Worm (Caenorhabditis elegans) whole organism, early embryonic: Measurements from ENCODE around the gene Y39B6A.7.

Experiments
- B0310.2 ChIP-seq: sonication (generic microtip); optimal IDR thresholded peaks from 2 replicates; lab custom pipeline; 2016; ENCODE audit warnings: mild to moderate bottlenecking, missing genetic modification characterization, missing compliant biosample characterization
- F13C5.2 ChIP-seq: sonication (generic microtip); optimal IDR thresholded peaks from 2 replicates; lab custom pipeline; 2017; ENCODE audit warnings: mild to moderate bottlenecking, missing genetic modification characterization, inconsistent platforms, missing compliant biosample characterization
- aly-1 ChIP-seq: sonication (generic microtip); optimal IDR thresholded peaks from 2 replicates; lab custom pipeline; 2016; ENCODE audit warnings: missing genetic modification characterization, missing compliant biosample characterization
- ama-1 ChIP-seq: fragments of 150-350 bp; optimal IDR thresholded peaks from 2 replicates; lab custom pipeline; 2014
- ceh-13 ChIP-seq: fragments of 200-800 bp; sonication (Bioruptor generic); optimal IDR thresholded peaks from 2 replicates; lab custom pipeline; 2018; ENCODE audit warnings: mild to moderate bottlenecking, missing genetic modification characterization, missing compliant biosample characterization
- ceh-36 ChIP-seq: sonication (generic microtip); optimal IDR thresholded peaks from 2 replicates; lab custom pipeline; 2016; ENCODE audit warnings: missing genetic modification characterization, inconsistent platforms, missing compliant biosample characterization
- ets-7 ChIP-seq: sonication (generic microtip); optimal IDR thresholded peaks from 2 replicates; lab custom pipeline; 2016; ENCODE audit warnings: missing genotype, missing genetic modification characterization, missing compliant biosample characterization
- flt-1 ChIP-seq: fragments of 200-800 bp; sonication (Bioruptor generic); IDR thresholded peaks from 2 replicates; pipeline ENCODE4 v1.3.6; 2022; ENCODE audit warnings: missing genetic modification characterization, missing compliant biosample characterization
- hmbx-1 ChIP-seq: sonication (generic microtip); optimal IDR thresholded peaks from 2 replicates; lab custom pipeline; 2016; ENCODE audit warnings: mild to moderate bottlenecking, missing genetic modification characterization, missing compliant biosample characterization
- hmg-4 ChIP-seq: fragments of 200-800 bp; sonication (Bioruptor generic); optimal IDR thresholded peaks from 2 replicates; lab custom pipeline; 2018; ENCODE audit warnings: mild to moderate bottlenecking, missing genetic modification characterization, missing compliant biosample characterization
- hnd-1 ChIP-seq: sonication (generic microtip); optimal IDR thresholded peaks from 2 replicates; lab custom pipeline; 2016; ENCODE audit warnings: missing genetic modification characterization, missing compliant biosample characterization
- pes-1 ChIP-seq: fragments of 200-800 bp; sonication (Bioruptor generic); IDR thresholded peaks from 2 replicates; pipeline ENCODE4 v1.3.6; 2022; ENCODE audit warnings: missing genetic modification reagents, missing genetic modification characterization, missing compliant biosample characterization
- scrt-1 ChIP-seq: fragments of 200-800 bp; sonication (Bioruptor generic); IDR thresholded peaks from 2 replicates; pipeline ENCODE4 v1.3.6; 2022; ENCODE audit warnings: missing genetic modification characterization, missing compliant biosample characterization
- sea-1 ChIP-seq: fragments of 200-800 bp; sonication (Bioruptor generic); conservative IDR thresholded peaks from 2 replicates; pipeline ENCODE4 v1.3.6; 2022; ENCODE audit warnings: missing genetic modification characterization, missing compliant biosample characterization
- tbx-11 ChIP-seq: fragments of 200-800 bp; sonication (Bioruptor generic); IDR thresholded peaks from 2 replicates; pipeline ENCODE4 v1.3.6; 2022; ENCODE audit warnings: missing genetic modification characterization, missing compliant biosample characterization
- tbx-37 ChIP-seq: fragments of 200-800 bp; sonication (Bioruptor generic); conservative IDR thresholded peaks from 2 replicates; pipeline ENCODE4 v1.3.6; 2022; ENCODE audit warnings: missing genetic modification reagents, missing genetic modification characterization, missing compliant biosample characterization
- tra-4 ChIP-seq: sonication (generic microtip); optimal IDR thresholded peaks from 2 replicates; lab custom pipeline; 2017; ENCODE audit warnings: missing genetic modification characterization, missing compliant biosample characterization

Y39B6A.7 gene

DNA sequence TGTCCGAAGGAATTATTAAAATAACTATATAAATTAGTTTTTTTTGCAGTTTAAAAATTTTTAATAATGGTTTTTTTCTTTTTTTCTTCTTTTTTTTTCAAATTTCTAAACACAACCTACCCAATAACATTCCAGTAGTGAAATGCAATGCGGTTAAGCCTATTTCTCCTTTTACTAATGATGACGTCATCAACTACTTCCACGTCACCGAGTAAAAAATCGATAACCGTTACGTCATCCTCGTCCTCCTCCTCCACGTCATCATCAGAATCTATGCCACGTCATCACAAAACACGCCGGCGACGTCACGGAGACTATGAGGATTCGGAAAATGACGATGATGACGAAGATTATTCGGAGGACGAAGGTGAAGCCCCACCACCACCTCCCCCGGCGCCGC is 25.7 kb upstream of the Y39B6A.7 start, which contains the start of gene hot-2:
hot-2 (plus strand) TSS at position 134 of the 400 bp plus-strand sequence.
- TF ChIP-seq tbx-37 (no peak), pes-1 (GFP tag; lab: Robert Waterston, UW) (no peak), sea-1 (GFP tag; lab: Robert Waterston, UW) (no peak), flt-1 (GFP tag; lab: Robert Waterston, UW) (no peak), hmbx-1 (tag; lab: Kevin White, UChicago) (no peak), B0310.2 (no peak), ceh-36 (tag; lab: Kevin White, UChicago) (no peak), ama-1 (lab: Kevin White, UChicago) (no peak), F13C5.2 (tag; lab: Kevin White, UChicago) (no peak), scrt-1 (GFP tag; lab: Robert Waterston, UW) (no peak), tbx-11 (no peak), tra-4 (tag; lab: Kevin White, UChicago) (no peak), ets-7 (no peak), hmg-4 (GFP tag; lab: Kevin White, UChicago) (no peak), hnd-1 (tag; lab: Kevin White, UChicago) (no peak), ceh-13 (GFP tag; lab: Kevin White, UChicago) (no peak), aly-1 (no peak)

DNA sequence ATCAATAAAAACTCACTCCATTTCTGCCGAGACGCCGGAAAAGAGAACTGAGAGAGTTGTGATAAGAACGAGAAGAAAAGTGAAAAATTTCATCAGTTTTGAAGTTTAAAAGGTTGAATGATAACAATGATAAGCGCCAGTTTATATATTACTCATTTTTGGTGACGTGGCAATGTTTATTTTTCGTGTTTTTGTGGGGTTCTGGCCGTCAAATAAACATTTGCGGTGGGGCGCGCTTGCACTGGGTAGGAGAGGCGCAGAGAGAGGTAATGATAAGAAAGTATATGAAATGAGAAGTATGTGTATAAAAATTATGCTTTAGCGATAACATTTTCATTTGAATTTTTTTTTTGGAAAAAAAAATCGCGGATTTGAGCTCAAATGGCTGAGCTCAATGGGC is 9.7 kb upstream of the Y39B6A.7 start, which contains the start of gene Y39B6A.5:
Y39B6A.5 (minus strand) TSS at position 214 of the 400 bp plus-strand sequence.
- TF ChIP-seq ceh-36 (tag; lab: Kevin White, UChicago) (no peak), hnd-1 (tag; lab: Kevin White, UChicago) (no peak), tbx-37 (no peak), ama-1 (lab: Kevin White, UChicago) (no peak), scrt-1 (GFP tag; lab: Robert Waterston, UW) (no peak), tbx-11 (no peak), flt-1 (GFP tag; lab: Robert Waterston, UW) (no peak), hmbx-1 (tag; lab: Kevin White, UChicago) (no peak), ets-7 (no peak), sea-1 (GFP tag; lab: Robert Waterston, UW) (no peak), hmg-4 (GFP tag; lab: Kevin White, UChicago) (no peak), F13C5.2 (tag; lab: Kevin White, UChicago) (no peak), tra-4 (tag; lab: Kevin White, UChicago) (no peak), pes-1 (GFP tag; lab: Robert Waterston, UW) (no peak), ceh-13 (GFP tag; lab: Kevin White, UChicago) (no peak), B0310.2 (no peak), aly-1 (no peak)

DNA sequence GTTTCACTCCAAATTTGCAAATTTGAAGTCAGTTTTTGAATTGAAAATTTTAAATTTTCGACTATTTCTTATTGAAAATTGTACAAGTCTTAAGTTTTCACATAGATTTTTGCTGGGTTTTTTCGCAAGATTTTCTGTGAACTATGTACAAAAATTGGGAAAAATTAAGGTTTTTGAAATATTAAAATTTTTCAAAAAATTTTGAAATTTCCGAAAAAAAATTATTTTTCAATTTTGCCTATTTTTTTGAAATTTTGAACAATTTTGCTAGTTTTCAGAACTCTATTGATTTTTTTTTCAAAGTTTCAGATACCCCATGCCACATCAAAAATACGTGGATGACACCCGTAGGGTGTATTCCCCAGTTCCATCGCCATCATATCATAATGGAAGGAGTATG is 4.8 kb upstream of the Y39B6A.7 start, which contains the start of gene tsp-13:
tsp-13 (plus strand) TSS at position 301 of the 400 bp plus-strand sequence.
- no peak for TF ChIP-seq hmbx-1 (tag; lab: Kevin White, UChicago)
- TF ChIP-seq hnd-1 (tag; lab: Kevin White, UChicago) = no peak
- no peak for TF ChIP-seq aly-1
- TF ChIP-seq ceh-13 (GFP tag; lab: Kevin White, UChicago) = no peak
- no peak for TF ChIP-seq hmg-4 (GFP tag; lab: Kevin White, UChicago)
- no peak for TF ChIP-seq scrt-1 (GFP tag; lab: Robert Waterston, UW)

DNA sequence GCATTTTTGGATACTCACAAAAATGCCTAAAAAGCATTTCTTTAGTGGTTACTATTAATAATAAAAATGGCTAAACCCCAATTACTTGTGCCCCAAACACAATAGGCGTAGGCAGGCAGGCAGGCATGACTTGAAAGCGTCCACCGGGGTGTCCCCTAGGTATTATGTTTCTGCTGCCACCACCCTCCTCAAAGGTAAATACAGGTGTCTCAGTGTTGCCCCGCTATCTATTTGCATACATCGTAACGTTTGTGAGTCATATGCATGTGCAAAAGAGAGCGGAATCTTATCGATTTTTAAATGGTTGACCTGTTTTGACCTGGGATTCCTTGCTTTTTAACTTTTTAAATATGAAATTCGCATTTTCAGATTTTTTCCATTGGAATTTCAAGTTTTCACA is 4.3 kb upstream of the Y39B6A.7 start:
- TF ChIP-seq scrt-1 (GFP tag; lab: Robert Waterston, UW) (no peak), flt-1 (GFP tag; lab: Robert Waterston, UW) (no peak)

DNA sequence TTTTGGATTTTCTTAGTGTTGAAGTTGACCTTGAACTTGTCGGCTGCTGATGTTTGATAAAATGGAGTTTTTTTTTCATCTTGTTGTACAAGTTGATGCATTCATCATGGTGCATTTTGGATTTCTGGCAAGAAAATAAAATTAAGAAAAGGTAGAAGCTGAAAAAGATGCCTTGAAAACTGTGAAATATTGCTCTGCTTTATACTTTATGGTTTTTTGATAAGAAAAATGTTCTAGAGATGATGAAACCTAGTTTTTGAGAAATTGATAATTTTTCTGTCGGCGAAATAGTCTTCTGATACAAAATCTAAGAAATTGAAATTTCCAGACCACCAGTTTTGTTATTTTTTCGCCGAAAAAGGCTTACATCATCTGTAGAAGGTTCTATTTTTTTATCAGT is 3.4 kb upstream of the Y39B6A.7 start, which contains the start of gene Y39B6A.69:
Y39B6A.69 (minus strand) TSS at position 101 of the 400 bp plus-strand sequence.
- TF ChIP-seq tra-4 (tag; lab: Kevin White, UChicago) (no peak), sea-1 (GFP tag; lab: Robert Waterston, UW) (no peak), ama-1 (lab: Kevin White, UChicago) (no peak), hmbx-1 (tag; lab: Kevin White, UChicago) (no peak), tbx-37 (no peak), ceh-13 (GFP tag; lab: Kevin White, UChicago) (no peak), B0310.2 (no peak)

DNA sequence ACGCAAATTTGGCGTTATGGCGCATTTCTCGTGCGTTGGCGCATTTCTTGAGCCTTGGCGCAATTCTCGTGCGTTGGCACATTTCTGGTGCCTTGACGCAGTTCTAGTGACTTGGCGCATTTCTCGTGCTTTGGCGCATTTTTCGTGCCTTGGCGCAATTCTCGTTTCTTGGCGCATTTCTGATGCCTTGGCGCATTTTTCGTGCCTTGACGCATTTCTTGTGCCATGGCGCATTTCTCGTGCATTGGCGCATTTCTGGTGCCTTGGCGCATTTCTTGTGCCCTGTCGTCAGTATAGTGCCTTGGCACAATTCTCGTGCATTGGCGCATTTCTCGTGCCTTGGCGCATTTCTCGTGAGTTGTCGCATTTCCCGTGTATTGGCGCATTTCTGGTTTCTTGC is 607 bp downstream of the Y39B6A.7 start:
- TF ChIP-seq ama-1 (lab: Kevin White, UChicago) (no peak), hmbx-1 (tag; lab: Kevin White, UChicago) (no peak), tra-4 (tag; lab: Kevin White, UChicago) (no peak), sea-1 (GFP tag; lab: Robert Waterston, UW) (no peak), B0310.2 (no peak)

DNA sequence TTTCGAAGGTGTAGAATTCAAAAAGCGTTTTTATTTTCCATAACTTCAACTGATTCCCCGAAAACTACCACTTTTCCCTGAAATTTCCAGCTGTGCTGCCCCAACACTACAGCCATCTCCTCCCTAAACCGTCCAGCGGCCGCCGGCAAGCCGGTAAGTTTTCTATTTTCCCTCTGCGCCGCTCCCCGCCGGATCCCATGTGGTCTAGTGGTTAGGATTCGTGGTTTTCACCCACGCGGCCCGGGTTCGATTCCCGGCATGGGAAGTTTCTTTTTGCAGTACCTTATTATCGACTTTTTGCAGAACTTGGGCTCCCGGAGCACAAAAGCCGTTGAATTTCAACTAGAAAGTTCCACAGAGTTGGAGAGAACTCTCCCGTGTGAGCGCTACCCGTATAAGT is 6.4 kb downstream of the Y39B6A.7 start:
- TF ChIP-seq pes-1 (GFP tag; lab: Robert Waterston, UW) (peak; percentile 60; the same call in 1 of the 2 replicates), tra-4 (tag; lab: Kevin White, UChicago) (no peak), tbx-37 (0 out of 2 replicates have a peak, but pooled peaks have one; percentile 22), flt-1 (GFP tag; lab: Robert Waterston, UW) (0 out of 2 replicates have a peak, but pooled peaks have one; percentile 28), scrt-1 (GFP tag; lab: Robert Waterston, UW) (0 out of 2 replicates have a peak, but pooled peaks have one; percentile 48)

DNA sequence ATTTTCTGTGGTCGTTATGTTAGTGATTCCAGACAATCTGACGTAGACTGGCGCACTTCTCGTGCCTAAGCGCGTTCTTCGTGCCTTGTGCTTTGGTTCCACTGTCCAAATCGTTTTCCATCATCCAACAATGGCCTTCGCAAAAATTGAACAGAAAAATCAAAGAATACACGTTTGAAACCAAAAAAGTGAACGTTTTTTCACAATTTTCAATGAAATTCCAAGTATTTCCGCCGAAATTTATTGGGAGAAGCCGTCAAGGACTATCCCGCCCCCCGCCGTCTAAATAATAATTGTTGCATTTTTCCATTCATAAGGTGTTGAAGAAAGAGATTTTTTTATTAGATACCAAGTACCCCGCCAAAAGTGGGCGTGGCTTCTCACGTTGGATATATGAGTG is 8.5 kb downstream of the Y39B6A.7 start, which contains the start of gene cpg-23:
cpg-23 (plus strand) TSS at position 301 of the 400 bp plus-strand sequence.
- TF ChIP-seq tbx-11 = no peak
- no peak for TF ChIP-seq ama-1 (lab: Kevin White, UChicago)
- no peak for TF ChIP-seq flt-1 (GFP tag; lab: Robert Waterston, UW)
- no peak for TF ChIP-seq B0310.2
- TF ChIP-seq aly-1 = no peak
- no peak for TF ChIP-seq sea-1 (GFP tag; lab: Robert Waterston, UW)
- no peak for TF ChIP-seq ets-7
- no peak for TF ChIP-seq hnd-1 (tag; lab: Kevin White, UChicago)
